Fruit fly (Drosophila melanogaster): ENCODE measurements around the gene CG5418.

Gene CG5418

dm6 chr2L:12487311-12487710 is 34.3 kb upstream of the CG5418 start (continued):
- no peak for TF ChIP-seq BEAF-32 (GFP tag; optimal IDR thresholded peaks at IDR 0.05)
- peak in 1 of 3 experiments; percentile 54 for TF ChIP-seq lola (GFP tag; optimal IDR thresholded peaks at IDR 0.05)
- TF ChIP-seq otp (GFP tag; IDR thresholded peaks at IDR 0.05) = peak; percentile 47; the same call in 2 of the 3 replicates
- no peak for TF ChIP-seq CG43689 (GFP tag; IDR thresholded peaks at IDR 0.05)
- no peak for TF ChIP-seq MESR4 (GFP tag; optimal IDR thresholded peaks at IDR 0.05)
- no peak for TF ChIP-seq bcd (GFP tag; optimal IDR thresholded peaks at IDR 0.05)
- TF ChIP-seq Fer3 (tag; optimal IDR thresholded peaks at IDR 0.05) = peak; percentile 15
- TF ChIP-seq tin (GFP tag; optimal IDR thresholded peaks at IDR 0.05) = no peak
- peak; percentile 24 for TF ChIP-seq CG7556 (GFP tag; optimal IDR thresholded peaks at IDR 0.05)
- no peak for TF ChIP-seq CG18599 (GFP tag; optimal IDR thresholded peaks at IDR 0.05)
- TF ChIP-seq CG31224 (GFP tag; IDR thresholded peaks at IDR 0.05) = no peak
- TF ChIP-seq CG18011 (GFP tag; optimal IDR thresholded peaks at IDR 0.05) = no peak
- peak; percentile 37 for TF ChIP-seq Sox102F (GFP tag; optimal IDR thresholded peaks at IDR 0.05)
- no peak for TF ChIP-seq HLHmδ (GFP tag; optimal IDR thresholded peaks at IDR 0.05)
- no peak for TF ChIP-seq gro (GFP tag; optimal IDR thresholded peaks at IDR 0.05)
- TF ChIP-seq CG10267 (tag; optimal IDR thresholded peaks at IDR 0.05) = no peak
- TF ChIP-seq Hsf (GFP tag; optimal IDR thresholded peaks at IDR 0.05) = no peak
- TF ChIP-seq Blimp-1 (GFP tag; optimal IDR thresholded peaks at IDR 0.05) = peak; percentile 52
- no peak; the same call in 1 of the 2 replicates for TF ChIP-seq ara (GFP tag; IDR thresholded peaks at IDR 0.05)
- no peak for TF ChIP-seq cas (GFP tag; IDR thresholded peaks at IDR 0.05)
- no peak for TF ChIP-seq tio (GFP tag; optimal IDR thresholded peaks at IDR 0.05)
- TF ChIP-seq CG14014 (GFP tag; IDR thresholded peaks at IDR 0.05) = no peak; the same call in 1 of the 2 replicates
- no peak for TF ChIP-seq jigr1 (GFP tag; IDR thresholded peaks at IDR 0.05)
- TF ChIP-seq gce (GFP tag; IDR thresholded peaks at IDR 0.05) = no peak
- no peak for TF ChIP-seq CG14667 (GFP tag; IDR thresholded peaks at IDR 0.05)
- TF ChIP-seq dysf (GFP tag; IDR thresholded peaks at IDR 0.05) = no peak
- TF ChIP-seq Bteb2 (GFP tag; optimal IDR thresholded peaks at IDR 0.05) = no peak
- no peak for TF ChIP-seq H2.0 (GFP tag; IDR thresholded peaks at IDR 0.05)
- TF ChIP-seq CG8359 (GFP tag; optimal IDR thresholded peaks at IDR 0.05; ENCODE audit: borderline replicate concordance) = peak; percentile 39
- peak; percentile 40 for TF ChIP-seq gem (tag; optimal IDR thresholded peaks at IDR 0.05)
- peak; percentile 37 for TF ChIP-seq Nf-YB (GFP tag; optimal IDR thresholded peaks at IDR 0.05)
- no peak for TF ChIP-seq jumu (GFP tag; optimal IDR thresholded peaks at IDR 0.05)
- peak; percentile 49 for TF ChIP-seq org-1 (GFP tag; optimal IDR thresholded peaks at IDR 0.05)
- TF ChIP-seq trem (tag; optimal IDR thresholded peaks at IDR 0.05) = peak; percentile 46
- TF ChIP-seq pho (GFP tag; optimal IDR thresholded peaks at IDR 0.05) = no peak
- no peak for TF ChIP-seq prd (optimal IDR thresholded peaks at IDR 0.05)
- TF ChIP-seq prd (GFP tag; IDR thresholded peaks at IDR 0.05) = no peak
- no peak for TF ChIP-seq CG3838 (GFP tag; optimal IDR thresholded peaks at IDR 0.05)
- no peak for TF ChIP-seq crp (GFP tag; optimal IDR thresholded peaks at IDR 0.05)
- peak; percentile 10 for TF ChIP-seq CoRest (tag; optimal IDR thresholded peaks at IDR 0.05)
- TF ChIP-seq br (optimal IDR thresholded peaks at IDR 0.05) = no peak
- TF ChIP-seq Antp (GFP tag; optimal IDR thresholded peaks at IDR 0.05) = no peak
- TF ChIP-seq zf30C (GFP tag; optimal IDR thresholded peaks at IDR 0.05) = no peak
- TF ChIP-seq Gug (GFP tag; IDR thresholded peaks at IDR 0.05) = no peak
- TF ChIP-seq CG12769 (tag; optimal IDR thresholded peaks at IDR 0.05) = peak; percentile 50
- no peak for TF ChIP-seq CG9876 (GFP tag; optimal IDR thresholded peaks at IDR 0.05)
- TF ChIP-seq btn (GFP tag; optimal IDR thresholded peaks at IDR 0.05) = no peak
- TF ChIP-seq ssp (GFP tag; IDR thresholded peaks at IDR 0.05) = no peak
- no peak; the same call in 1 of the 2 replicates for TF ChIP-seq Xrp1 (GFP tag; IDR thresholded peaks at IDR 0.05)
- peak; percentile 6 for TF ChIP-seq lab (GFP tag; optimal IDR thresholded peaks at IDR 0.05)
- peak; percentile 46 for TF ChIP-seq CG5180 (GFP tag; optimal IDR thresholded peaks at IDR 0.05)
